Worm (Caenorhabditis elegans): ENCODE data around the gene unc-70.

- TF ChIP-seq him-1 (tag; optimal IDR thresholded peaks at IDR 0.05) (no peak), dao-5 (tag; optimal IDR thresholded peaks at IDR 0.05) (no peak)
These were observed 3.9 kb downstream of the unc-70 start for ce11 chrV:6885070-6885469.
